2 fruit fly cellular contexts compared by ENCODE assay signal in genomic region chr3R:5789025-5789953, dm6.
TF ChIP-seq lines count a peak whose summit lies in the region.

Gene Hat1, minus strand, starts transcription at chr3R:5789384.
Gene Rpn5, plus strand, starts transcription at chr3R:5789493.

TF ChIP-seq in whole organism, embryonic, 481 proteins besides CTCF, POLR2A, EP300 and RAD21 (continued from another document and continues in another):
- TF ChIP-seq CG31224 (GFP tag; IDR thresholded peaks at IDR 0.05; lab: Robert Waterston, UW) (peak; percentile 58), btn (GFP tag; optimal IDR thresholded peaks at IDR 0.05; lab: Kevin White, UChicago) (peak; percentile 50), al (GFP tag; IDR thresholded peaks at IDR 0.05; lab: Robert Waterston, UW) (peak; percentile 60; the same call in 1 of the 2 replicates), Xbp1 (GFP tag; optimal IDR thresholded peaks at IDR 0.05; lab: Kevin White, UChicago) (peak; percentile 90), Abd-B (GFP tag; optimal IDR thresholded peaks at IDR 0.05; lab: Kevin White, UChicago) (peak; percentile 85), Dp (GFP tag; optimal IDR thresholded peaks at IDR 0.05; lab: Kevin White, UChicago) (peak; percentile 47), NC2α (GFP tag; optimal IDR thresholded peaks at IDR 0.05; lab: Kevin White, UChicago) (peak; percentile 77), Jarid2 (GFP tag; optimal IDR thresholded peaks at IDR 0.05; lab: Kevin White, UChicago) (no peak), CG1602 (GFP tag; optimal IDR thresholded peaks at IDR 0.05; lab: Kevin White, UChicago) (peak; percentile 90), CoRest (tag; optimal IDR thresholded peaks at IDR 0.05; lab: Kevin White, UChicago) (peak; percentile 86), az2 (GFP tag; optimal IDR thresholded peaks at IDR 0.05; lab: Kevin White, UChicago) (peak; percentile 84), ind (GFP tag; optimal IDR thresholded peaks at IDR 0.05; lab: Kevin White, UChicago) (peak; percentile 90), CG6854 (GFP tag; optimal IDR thresholded peaks at IDR 0.05; lab: Kevin White, UChicago) (no peak), CG33557 (GFP tag; optimal IDR thresholded peaks at IDR 0.05; lab: Kevin White, UChicago) (peak; percentile 56), inv (GFP tag; IDR thresholded peaks at IDR 0.05; lab: Robert Waterston, UW; ENCODE audit: partially characterized antibody) (peak; percentile 75), slp2 (GFP tag; optimal IDR thresholded peaks at IDR 0.05; lab: Kevin White, UChicago) (peak; percentile 87), knrl (GFP tag; IDR thresholded peaks at IDR 0.05; lab: Robert Waterston, UW; ENCODE audit: partially characterized antibody) (peak; percentile 84), CG6689 (GFP tag; IDR thresholded peaks at IDR 0.05; lab: Robert Waterston, UW) (peak; percentile 64), CG1233 (GFP tag; optimal IDR thresholded peaks at IDR 0.05; lab: Kevin White, UChicago) (peak; percentile 65), pan (optimal IDR thresholded peaks at IDR 0.05; lab: Kevin White, UChicago) (no peak), pan (GFP tag; optimal IDR thresholded peaks at IDR 0.05 in 1 of 2, IDR thresholded peaks at IDR 0.05 in 1 of 2) (peak in 1 of 2 experiments; percentile 31), gt (GFP tag; IDR thresholded peaks at IDR 0.05; lab: Robert Waterston, UW) (no peak), CG15479 (GFP tag; optimal IDR thresholded peaks at IDR 0.05; lab: Kevin White, UChicago) (peak; percentile 41), CG9437 (GFP tag; optimal IDR thresholded peaks at IDR 0.05; lab: Kevin White, UChicago) (peak; percentile 87), CG17568 (GFP tag; optimal IDR thresholded peaks at IDR 0.05; lab: Kevin White, UChicago) (no peak), tin (GFP tag; optimal IDR thresholded peaks at IDR 0.05; lab: Kevin White, UChicago) (peak; percentile 88), CG14710 (tag; optimal IDR thresholded peaks at IDR 0.05; lab: Kevin White, UChicago) (peak; percentile 89), gce (GFP tag; IDR thresholded peaks at IDR 0.05; lab: Robert Waterston, UW) (peak; percentile 49; the same call in 1 of the 3 replicates), CG3065 (GFP tag; optimal IDR thresholded peaks at IDR 0.05; lab: Kevin White, UChicago) (peak; percentile 51), CG17361 (GFP tag; IDR thresholded peaks at IDR 0.05; lab: Robert Waterston, UW) (peak; percentile 95), salm (tag; optimal IDR thresholded peaks at IDR 0.05; lab: Kevin White, UChicago) (no peak), CG11723 (GFP tag; optimal IDR thresholded peaks at IDR 0.05; lab: Kevin White, UChicago) (peak; percentile 57), CG10366 (GFP tag; IDR thresholded peaks at IDR 0.05; lab: Robert Waterston, UW) (peak; percentile 47), CG2199 (GFP tag; IDR thresholded peaks at IDR 0.05; lab: Robert Waterston, UW) (no peak), Deaf1 (tag; optimal IDR thresholded peaks at IDR 0.05; lab: Kevin White, UChicago) (peak; percentile 37), row (GFP tag; IDR thresholded peaks at IDR 0.05; lab: Robert Waterston, UW) (peak; percentile 92), CG16863 (GFP tag; optimal IDR thresholded peaks at IDR 0.05; lab: Kevin White, UChicago) (peak; percentile 92), Eip74EF (GFP tag; optimal IDR thresholded peaks at IDR 0.05; lab: Kevin White, UChicago) (peak in 1 of 2 experiments; percentile 4), Usf (GFP tag; optimal IDR thresholded peaks at IDR 0.05; lab: Kevin White, UChicago) (peak; percentile 66), CG2712 (tag; optimal IDR thresholded peaks at IDR 0.05; lab: Kevin White, UChicago) (peak; percentile 82), Hsf (GFP tag; optimal IDR thresholded peaks at IDR 0.05; lab: Kevin White, UChicago) (peak; percentile 93), CG7271 (tag; optimal IDR thresholded peaks at IDR 0.05; lab: Kevin White, UChicago) (no peak), Side (GFP tag; optimal IDR thresholded peaks at IDR 0.05; lab: Kevin White, UChicago) (peak; percentile 90), pnt (GFP tag; optimal IDR thresholded peaks at IDR 0.05; lab: Kevin White, UChicago) (peak; percentile 88), Blimp-1 (GFP tag; optimal IDR thresholded peaks at IDR 0.05; lab: Kevin White, UChicago) (peak; percentile 56), otp (GFP tag; IDR thresholded peaks at IDR 0.05; lab: Robert Waterston, UW) (0 out of 3 replicates have a peak, but pooled peaks have one; percentile 9), usp (GFP tag; optimal IDR thresholded peaks at IDR 0.05; lab: Kevin White, UChicago) (no peak), CG9727 (GFP tag; optimal IDR thresholded peaks at IDR 0.05; lab: Kevin White, UChicago) (peak; percentile 87), CG34376 (GFP tag; optimal IDR thresholded peaks at IDR 0.05; lab: Kevin White, UChicago) (peak; percentile 12), CG16779 (GFP tag; IDR thresholded peaks at IDR 0.05; lab: Robert Waterston, UW) (peak; percentile 46; the same call in 1 of the 2 replicates), Atf3 (GFP tag; optimal IDR thresholded peaks at IDR 0.05; lab: Kevin White, UChicago) (peak; percentile 82), z (GFP tag; IDR thresholded peaks at IDR 0.05; lab: Robert Waterston, UW) (no peak), CG6272 (GFP tag; IDR thresholded peaks at IDR 0.05; lab: Robert Waterston, UW) (peak; percentile 49), dimm (GFP tag; IDR thresholded peaks at IDR 0.05; lab: Robert Waterston, UW) (no peak), CG7839 (tag; optimal IDR thresholded peaks at IDR 0.05; lab: Kevin White, UChicago) (peak; percentile 69), lola (GFP tag; optimal IDR thresholded peaks at IDR 0.05; lab: Kevin White, UChicago) (peak in 1 of 3 experiments; percentile 81), chinmo (GFP tag; IDR thresholded peaks at IDR 0.05; lab: Robert Waterston, UW; ENCODE audit: partially characterized antibody) (no peak), CG11398 (GFP tag; optimal IDR thresholded peaks at IDR 0.05; lab: Kevin White, UChicago) (peak; percentile 77), ci (GFP tag; IDR thresholded peaks at IDR 0.05; lab: Robert Waterston, UW) (peak; percentile 45; the same call in 2 of the 3 replicates), CG12659 (GFP tag; optimal IDR thresholded peaks at IDR 0.05; lab: Kevin White, UChicago) (peak; percentile 87), bab2 (GFP tag; optimal IDR thresholded peaks at IDR 0.05; lab: Kevin White, UChicago) (peak; percentile 91), CG13894 (tag; optimal IDR thresholded peaks at IDR 0.05; lab: Kevin White, UChicago) (no peak), CG34224 (GFP tag; IDR thresholded peaks at IDR 0.05; lab: Robert Waterston, UW; ENCODE audit: partially characterized antibody) (peak; percentile 76), CG1529 (GFP tag; optimal IDR thresholded peaks at IDR 0.05; lab: Kevin White, UChicago) (peak; percentile 56)

TF ChIP-seq in whole organism, prepupa, 60 proteins besides CTCF, POLR2A, EP300 and RAD21 (continued from another document):
- peak; percentile 68 for TF ChIP-seq CG11762 (GFP tag; optimal IDR thresholded peaks at IDR 0.05; lab: Kevin White, UChicago; ENCODE audit: insufficient read depth)
- TF ChIP-seq esn (GFP tag; optimal IDR thresholded peaks at IDR 0.05; lab: Kevin White, UChicago): peak; percentile 92
- peak; percentile 51 for TF ChIP-seq dsx (GFP tag; optimal IDR thresholded peaks at IDR 0.05; lab: Kevin White, UChicago; ENCODE audit: poor library complexity, severe bottlenecking)
- no peak for TF ChIP-seq CG16779 (tag; optimal IDR thresholded peaks at IDR 0.05; lab: Kevin White, UChicago)
- peak; percentile 41; the same call in 1 of the 2 replicates for TF ChIP-seq CG15336 (GFP tag; IDR thresholded peaks at IDR 0.05; lab: Robert Waterston, UW)
- peak; percentile 65 for TF ChIP-seq CG6808 (GFP tag; optimal IDR thresholded peaks at IDR 0.05; lab: Kevin White, UChicago)
- TF ChIP-seq CG31627 (GFP tag; optimal IDR thresholded peaks at IDR 0.05; lab: Kevin White, UChicago): peak; percentile 94
- peak; percentile 89 for TF ChIP-seq Smox (GFP tag; optimal IDR thresholded peaks at IDR 0.05; lab: Kevin White, UChicago)
